Fruit fly (Drosophila melanogaster) whole organism, embryonic: Measurements from ENCODE around the gene CG14618.
A peak's percentile ranks its signal among the peaks of the same experiment; 100 is the strongest.

Experiments used
- Aef1 ChIP-seq: fragments of 200-800 bp; sonication (Bioruptor generic); IDR thresholded peaks from 3 replicates; pipeline ENCODE4 v1.3.6; 2022; ENCODE audit warnings: missing biosample characterization, missing genetic modification characterization
- BEAF-32 ChIP-seq: fragments of 200-800 bp; sonication (Bioruptor generic); optimal IDR thresholded peaks from 3 replicates; lab custom pipeline; 2017; ENCODE audit warnings: missing biosample characterization, missing genetic modification characterization, mild to moderate bottlenecking, moderate library complexity, missing genetic modification reagents
- CG10147 ChIP-seq: fragments of 200-800 bp; sonication (Bioruptor generic); optimal IDR thresholded peaks from 2 replicates; lab custom pipeline; 2019; ENCODE audit warnings: missing biosample characterization, mild to moderate bottlenecking, missing genetic modification characterization, moderate library complexity
- CG10979 ChIP-seq: fragments of 200-800 bp; sonication (Bioruptor generic); optimal IDR thresholded peaks from 2 replicates; lab custom pipeline; 2018; ENCODE audit warnings: missing biosample characterization, mild to moderate bottlenecking, missing genetic modification characterization, moderate library complexity
- CG12299 ChIP-seq: fragments of 200-800 bp; sonication (Bioruptor generic); optimal IDR thresholded peaks from 2 replicates; lab custom pipeline; 2018; ENCODE audit warnings: missing biosample characterization, mild to moderate bottlenecking, missing genetic modification characterization
- CG1233 ChIP-seq: fragments of 200-800 bp; sonication (Bioruptor generic); optimal IDR thresholded peaks from 4 replicates; lab custom pipeline; 2018; ENCODE audit warnings: missing biosample characterization, mild to moderate bottlenecking, missing genetic modification characterization
- CG13424 ChIP-seq: fragments of 200-800 bp; sonication (Bioruptor generic); optimal IDR thresholded peaks from 2 replicates; lab custom pipeline; 2019; ENCODE audit warnings: missing biosample characterization, mild to moderate bottlenecking, missing genetic modification characterization, moderate library complexity
- CG15514 ChIP-seq: fragments of 200-800 bp; sonication (Bioruptor generic); optimal IDR thresholded peaks from 3 replicates; lab custom pipeline; 2017; ENCODE audit warnings: missing biosample characterization, missing genetic modification characterization, mild to moderate bottlenecking, moderate library complexity, missing genetic modification reagents
- CG1602 ChIP-seq: fragments of 200-800 bp; sonication (Bioruptor generic); optimal IDR thresholded peaks from 3 replicates; lab custom pipeline; 2016; ENCODE audit warnings: missing biosample characterization, missing genetic modification characterization
- CG18599 ChIP-seq: fragments of 200-800 bp; sonication (Bioruptor generic); optimal IDR thresholded peaks from 3 replicates; lab custom pipeline; 2017; ENCODE audit warnings: missing biosample characterization, missing genetic modification characterization, mild to moderate bottlenecking, moderate library complexity, missing genetic modification reagents
- CG30403 ChIP-seq: fragments of 200-800 bp; sonication (Bioruptor generic); optimal IDR thresholded peaks from 3 replicates; lab custom pipeline; 2016; ENCODE audit warnings: missing biosample characterization, missing genetic modification characterization
- CG31365 ChIP-seq: fragments of 200-800 bp; sonication (Bioruptor generic); optimal IDR thresholded peaks from 2 replicates; lab custom pipeline; 2018; ENCODE audit warnings: missing biosample characterization, mild to moderate bottlenecking, missing genetic modification characterization
- CG32532 ChIP-seq: fragments of 200-800 bp; sonication (Bioruptor generic); IDR thresholded peaks from 2 replicates; pipeline ENCODE4 v1.3.6; 2022; ENCODE audit warnings: missing biosample characterization, missing genetic modification characterization
- CG33557 ChIP-seq: fragments of 200-800 bp; sonication (Bioruptor generic); optimal IDR thresholded peaks from 2 replicates; lab custom pipeline; 2019; ENCODE audit warnings: missing biosample characterization, mild to moderate bottlenecking, missing genetic modification characterization, moderate library complexity
- CG4360 ChIP-seq: fragments of 200-800 bp; sonication (Bioruptor generic); IDR thresholded peaks from 2 replicates; pipeline ENCODE4 v1.3.6; 2022; ENCODE audit warnings: missing biosample characterization, missing genetic modification characterization
- CG5180 ChIP-seq: fragments of 200-800 bp; sonication (Bioruptor generic); optimal IDR thresholded peaks from 3 replicates; lab custom pipeline; 2017; ENCODE audit warnings: missing biosample characterization, missing genetic modification characterization, mild to moderate bottlenecking, moderate library complexity, missing genetic modification reagents
- CG7786 ChIP-seq: fragments of 200-800 bp; sonication (Bioruptor generic); optimal IDR thresholded peaks from 2 replicates; lab custom pipeline; 2016; ENCODE audit warnings: missing biosample characterization, missing genetic modification characterization
- CG8765 ChIP-seq: fragments of 200-800 bp; sonication (Bioruptor generic); IDR thresholded peaks from 2 replicates; pipeline ENCODE4 v1.3.6; 2022; ENCODE audit warnings: missing biosample characterization, missing genetic modification characterization
- Dbx ChIP-seq: fragments of 200-800 bp; sonication (Bioruptor generic); IDR thresholded peaks from 3 replicates; pipeline ENCODE4 v1.3.6; 2022; ENCODE audit warnings: missing biosample characterization, missing genetic modification characterization
- Dek ChIP-seq: fragments of 200-800 bp; sonication (Bioruptor generic); optimal IDR thresholded peaks from 3 replicates; lab custom pipeline; 2019; ENCODE audit warnings: missing biosample characterization, mild to moderate bottlenecking, missing genetic modification characterization, moderate library complexity
- Doc3 ChIP-seq: fragments of 200-800 bp; sonication (Bioruptor generic); IDR thresholded peaks from 3 replicates; pipeline ENCODE4 v1.3.6; 2022; ENCODE audit warnings: missing biosample characterization, missing genetic modification characterization; ENCODE audit not compliant: partially characterized antibody
- ERR ChIP-seq: fragments of 200-800 bp; sonication (Bioruptor generic); optimal IDR thresholded peaks from 2 replicates; lab custom pipeline; 2016; ENCODE audit warnings: missing biosample characterization, missing genetic modification characterization
- Elba2 ChIP-seq: fragments of 200-800 bp; sonication (Bioruptor generic); optimal IDR thresholded peaks from 3 replicates; lab custom pipeline; 2016; ENCODE audit warnings: missing biosample characterization, missing genetic modification characterization
- Ets65A ChIP-seq: fragments of 200-800 bp; sonication (Bioruptor generic); peaks from one replicate; lab custom pipeline; 2016; ENCODE audit warnings: missing biosample characterization, missing genetic modification characterization
- GATAe ChIP-seq: fragments of 200-800 bp; sonication (Bioruptor generic); conservative IDR thresholded peaks from 2 replicates; pipeline ENCODE4 v1.3.6; 2022; ENCODE audit warnings: missing biosample characterization, missing genetic modification characterization
- H2.0 ChIP-seq: fragments of 200-800 bp; sonication (Bioruptor generic); IDR thresholded peaks from 2 replicates; pipeline ENCODE4 v1.3.6; 2022; ENCODE audit warnings: missing biosample characterization, missing genetic modification characterization
- Hr3 ChIP-seq: fragments of 200-800 bp; sonication (Bioruptor generic); optimal IDR thresholded peaks from 3 replicates; lab custom pipeline; 2016; ENCODE audit warnings: missing biosample characterization, missing genetic modification characterization
- Myb ChIP-seq: fragments of 200-800 bp; sonication (Bioruptor generic); optimal IDR thresholded peaks from 2 replicates; lab custom pipeline; 2016; ENCODE audit warnings: missing biosample characterization, missing genetic modification characterization
- Poxn ChIP-seq: fragments of 200-800 bp; sonication (Bioruptor generic); IDR thresholded peaks from 2 replicates; pipeline ENCODE4 v1.3.6; 2022; ENCODE audit warnings: missing biosample characterization, missing genetic modification characterization
- Scr ChIP-seq: fragments of 200-800 bp; sonication (Bioruptor generic); IDR thresholded peaks from 2 replicates; pipeline ENCODE4 v1.3.6; 2022; ENCODE audit warnings: missing biosample characterization, missing genetic modification characterization; ENCODE audit not compliant: partially characterized antibody
- Taf1 ChIP-seq: fragments of 200-800 bp; sonication (Bioruptor generic); IDR thresholded peaks from 2 replicates; pipeline ENCODE4 v1.3.6; 2022; ENCODE audit warnings: missing biosample characterization, missing genetic modification characterization
- crp ChIP-seq, 2 experiments: fragments of 200-800 bp; sonication (Bioruptor generic); optimal IDR thresholded peaks; 2 replicates in 1 of 2; 3 replicates in 1 of 2; lab custom pipeline; 2017; ENCODE audit warnings: missing biosample characterization in 2 of 2, missing genetic modification characterization in 2 of 2, mild to moderate bottlenecking in 1 of 2, moderate library complexity in 1 of 2
- danr ChIP-seq: fragments of 200-800 bp; sonication (Bioruptor generic); IDR thresholded peaks from 2 replicates; pipeline ENCODE4 v1.3.6; 2022; ENCODE audit warnings: missing biosample characterization, missing genetic modification characterization
- fd96Cb ChIP-seq: fragments of 200-800 bp; sonication (Bioruptor generic); optimal IDR thresholded peaks from 2 replicates; lab custom pipeline; 2018; ENCODE audit warnings: missing biosample characterization, mild to moderate bottlenecking, missing genetic modification characterization, moderate library complexity
- fru ChIP-seq: fragments of >200 bp; optimal IDR thresholded peaks from 2 replicates; lab custom pipeline; 2017
- gsb ChIP-seq: fragments of 200-800 bp; sonication (Bioruptor generic); IDR thresholded peaks from 2 replicates; pipeline ENCODE4 v1.3.6; 2022; ENCODE audit warnings: missing biosample characterization, missing genetic modification characterization
- gt ChIP-seq: fragments of 200-800 bp; sonication (Bioruptor generic); IDR thresholded peaks from 2 replicates; pipeline ENCODE4 v1.3.6; 2022; ENCODE audit warnings: missing biosample characterization, missing genetic modification characterization
- hth ChIP-seq: fragments of >200 bp; optimal IDR thresholded peaks from 2 replicates; lab custom pipeline; 2017; ENCODE audit warnings: inconsistent platforms
- ind ChIP-seq: fragments of 200-800 bp; sonication (Bioruptor generic); optimal IDR thresholded peaks from 3 replicates; lab custom pipeline; 2016; ENCODE audit warnings: missing biosample characterization, missing genetic modification characterization
- lola ChIP-seq, 3 experiments: fragments of >200 bp in 2 of 3; fragments of 200-800 bp in 1 of 3; sonication (Bioruptor generic) in 1 of 3; optimal IDR thresholded peaks; 2 replicates each; lab custom pipeline; 2017 to 2019; ENCODE audit warnings: missing biosample characterization in 3 of 3, missing genetic modification characterization in 3 of 3, mild to moderate bottlenecking in 1 of 3, moderate library complexity in 1 of 3
- odd ChIP-seq: fragments of 200-800 bp; sonication (Bioruptor generic); optimal IDR thresholded peaks from 2 replicates; lab custom pipeline; 2017; ENCODE audit warnings: missing biosample characterization, mild to moderate bottlenecking, missing genetic modification characterization
- onecut ChIP-seq: fragments of 200-800 bp; sonication (Bioruptor generic); IDR thresholded peaks from 2 replicates; pipeline ENCODE4 v1.3.6; 2022; ENCODE audit warnings: missing biosample characterization, missing genetic modification characterization
- peb ChIP-seq: fragments of 200-800 bp; sonication (Bioruptor generic); IDR thresholded peaks from 2 replicates; pipeline ENCODE4 v1.3.6; 2022; ENCODE audit warnings: missing biosample characterization, missing genetic modification characterization
- prd ChIP-seq, 3 experiments: fragments of >200 bp in 2 of 3; fragments of 200-800 bp in 1 of 3; sonication (Bioruptor generic) in 1 of 3; optimal IDR thresholded peaks in 2 of 3; IDR thresholded peaks in 1 of 3; 2 replicates in 2 of 3; 3 replicates in 1 of 3; pipeline versions ENCODE4 v1.3.6 to Lab custom; 2017 to 2022; ENCODE audit warnings: missing biosample characterization in 1 of 3, missing genetic modification characterization in 1 of 3
- slou ChIP-seq: fragments of 200-800 bp; sonication (Bioruptor generic); optimal IDR thresholded peaks from 3 replicates; lab custom pipeline; 2016; ENCODE audit warnings: missing biosample characterization, missing genetic modification characterization
- stc ChIP-seq: fragments of 200-800 bp; sonication (Bioruptor generic); IDR thresholded peaks from 2 replicates; pipeline ENCODE4 v1.3.6; 2022; ENCODE audit warnings: missing biosample characterization, missing genetic modification characterization
- trh ChIP-seq: fragments of 200-800 bp; sonication (Bioruptor generic); optimal IDR thresholded peaks from 2 replicates; lab custom pipeline; 2016; ENCODE audit warnings: missing biosample characterization, missing genetic modification characterization
- twi ChIP-seq: fragments of 200-800 bp; optimal IDR thresholded peaks from 2 replicates; lab custom pipeline; 2019; ENCODE audit warnings: missing biosample characterization, mild to moderate bottlenecking, missing genetic modification characterization, moderate library complexity
- zen ChIP-seq: fragments of 200-800 bp; sonication (Bioruptor generic); optimal IDR thresholded peaks from 3 replicates; lab custom pipeline; 2018; ENCODE audit warnings: missing biosample characterization, mild to moderate bottlenecking, missing genetic modification characterization, moderate library complexity

The CG14618 gene

DNA sequence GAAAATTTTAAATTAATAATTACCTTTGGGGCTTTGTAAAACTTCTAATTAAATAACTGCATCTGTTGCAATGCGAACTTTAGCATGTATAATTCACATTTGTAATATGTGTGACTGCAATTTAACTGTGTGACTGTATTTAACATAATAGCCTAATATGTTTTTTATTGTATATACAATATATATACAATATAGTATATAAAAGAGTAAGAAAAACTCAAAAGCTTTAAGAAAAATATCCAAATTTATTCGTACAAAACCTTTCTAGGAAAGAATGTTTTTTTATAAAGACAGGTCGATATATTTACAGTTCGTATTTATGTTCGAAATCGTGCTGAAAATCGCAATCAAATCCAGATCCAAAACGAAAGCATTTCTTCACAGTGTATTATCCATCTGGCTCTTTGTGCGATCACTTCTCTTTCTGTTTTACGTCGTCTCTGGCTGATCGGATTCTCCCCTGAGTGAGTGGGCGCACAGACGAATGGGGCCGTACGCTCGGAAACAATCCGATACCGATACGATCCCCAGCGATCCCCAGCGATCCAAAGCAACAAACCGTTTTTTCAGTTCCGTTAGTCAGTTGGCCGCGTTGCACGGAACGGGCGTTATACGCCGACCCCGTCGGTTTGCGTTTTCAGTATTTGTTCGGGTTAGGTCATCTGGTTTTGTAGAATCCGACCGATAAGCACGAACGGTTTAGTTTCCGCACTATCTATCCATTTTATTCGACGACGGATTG is 17.7 kb downstream of the CG14618 start (continued):
- TF ChIP-seq BEAF-32 (GFP tag; lab: Kevin White, UChicago) (no peak), CG1602 (GFP tag; lab: Kevin White, UChicago) (peak; percentile 34), ind (GFP tag; lab: Kevin White, UChicago) (peak; percentile 59), H2.0 (GFP tag; lab: Robert Waterston, UW) (0 out of 2 replicates have a peak, but pooled peaks have one; percentile 8), slou (GFP tag; lab: Kevin White, UChicago) (peak; percentile 26), gt (no peak), fd96Cb (peak; percentile 62), gsb (no peak), CG30403 (GFP tag; lab: Kevin White, UChicago) (peak; percentile 76), GATAe (GFP tag; lab: Robert Waterston, UW) (no peak), CG1233 (GFP tag; lab: Kevin White, UChicago) (peak; percentile 48), CG10147 (GFP tag; lab: Kevin White, UChicago) (peak; percentile 64), twi (no peak), danr (GFP tag; lab: Robert Waterston, UW) (no peak), Poxn (no peak), CG32532 (GFP tag; lab: Robert Waterston, UW) (peak; percentile 64), peb (GFP tag; lab: Robert Waterston, UW) (no peak), crp (GFP tag; optimal IDR thresholded peaks at IDR 0.05; lab: Kevin White, UChicago) (no peak), Dek (tag; lab: Kevin White, UChicago) (no peak), Doc3 (GFP tag; lab: Robert Waterston, UW) (no peak), CG33557 (peak; percentile 1), fru (no peak), prd (optimal IDR thresholded peaks at IDR 0.05; lab: Kevin White, UChicago) (no peak), prd (GFP tag; IDR thresholded peaks at IDR 0.05; lab: Robert Waterston, UW) (no peak; the same call in 2 of the 3 replicates), CG13424 (tag; lab: Kevin White, UChicago) (peak; percentile 64), CG31365 (tag; lab: Kevin White, UChicago) (no peak), Hr3 (GFP tag; lab: Kevin White, UChicago) (peak; percentile 70), CG7786 (GFP tag; lab: Kevin White, UChicago) (peak; percentile 54), Aef1 (GFP tag; lab: Robert Waterston, UW) (peak; percentile 24; the same call in 1 of the 3 replicates), stc (GFP tag; lab: Robert Waterston, UW) (no peak), zen (tag; lab: Kevin White, UChicago) (no peak), CG5180 (GFP tag; lab: Kevin White, UChicago) (peak; percentile 37), CG4360 (GFP tag; lab: Robert Waterston, UW) (no peak), onecut (no peak), lola (GFP tag; optimal IDR thresholded peaks at IDR 0.05; lab: Kevin White, UChicago) (peak in 1 of 3 experiments; percentile 68), Elba2 (GFP tag; lab: Kevin White, UChicago) (no peak), Myb (GFP tag; lab: Kevin White, UChicago) (no peak), ERR (GFP tag; lab: Kevin White, UChicago) (no peak), CG10979 (peak; percentile 72), trh (GFP tag; lab: Kevin White, UChicago) (peak; percentile 2), Ets65A (GFP tag; lab: Kevin White, UChicago) (peak; percentile 75), hth (no peak), CG12299 (tag; lab: Kevin White, UChicago) (no peak), Dbx (GFP tag; lab: Robert Waterston, UW) (peak; percentile 31; the same call in 1 of the 3 replicates), Taf1 (GFP tag; lab: Robert Waterston, UW) (no peak), CG15514 (GFP tag; lab: Kevin White, UChicago) (peak; percentile 2), CG18599 (GFP tag; lab: Kevin White, UChicago) (peak; percentile 56), CG8765 (no peak), odd (GFP tag; lab: Kevin White, UChicago) (peak; percentile 38), Scr (no peak)
